Fruit fly (Drosophila melanogaster) whole organism, embryonic: Measurements from ENCODE around the gene iav.

ENCODE experiments used
- Abd-B ChIP-seq: fragments of 200-800 bp; sonication (Bioruptor generic); optimal IDR thresholded peaks from 2 replicates; lab custom pipeline; 2018; ENCODE audit warnings: missing biosample characterization, mild to moderate bottlenecking, missing genetic modification characterization, moderate library complexity
- Awh ChIP-seq: fragments of 200-800 bp; sonication (Bioruptor generic); IDR thresholded peaks from 2 replicates; pipeline ENCODE4, ENCODE4 v1.3.6; 2022; ENCODE audit warnings: missing biosample characterization, missing genetic modification characterization
- CG11696 ChIP-seq: fragments of 200-800 bp; sonication (Bioruptor generic); IDR thresholded peaks from 2 replicates; pipeline ENCODE4 v1.3.6; 2022; ENCODE audit warnings: missing biosample characterization, missing genetic modification characterization
- CG14014 ChIP-seq: fragments of 200-800 bp; sonication (Bioruptor generic); IDR thresholded peaks from 2 replicates; pipeline ENCODE4 v1.3.6; 2022; ENCODE audit warnings: missing biosample characterization, missing genetic modification characterization
- CG14965 ChIP-seq: fragments of 200-800 bp; sonication (Bioruptor generic); optimal IDR thresholded peaks from 2 replicates; lab custom pipeline; 2016; ENCODE audit warnings: missing biosample characterization, missing genetic modification characterization, borderline replicate concordance
- CG2678 ChIP-seq: fragments of 200-800 bp; sonication (Bioruptor generic); optimal IDR thresholded peaks from 3 replicates; lab custom pipeline; 2019; ENCODE audit warnings: missing biosample characterization, mild to moderate bottlenecking, missing genetic modification characterization, moderate library complexity
- CG31388 ChIP-seq: fragments of 200-800 bp; sonication (Bioruptor generic); optimal IDR thresholded peaks from 2 replicates; lab custom pipeline; 2016; ENCODE audit warnings: missing biosample characterization, missing genetic modification characterization
- CG4730 ChIP-seq: fragments of 200-800 bp; sonication (Bioruptor generic); IDR thresholded peaks from 2 replicates; pipeline ENCODE4 v1.3.6; 2022; ENCODE audit warnings: missing biosample characterization, missing genetic modification characterization
- CG7745 ChIP-seq: fragments of 200-800 bp; sonication (Bioruptor generic); optimal IDR thresholded peaks from 2 replicates; lab custom pipeline; 2018; ENCODE audit warnings: missing biosample characterization, mild to moderate bottlenecking, missing genetic modification characterization, moderate library complexity
- CG8281 ChIP-seq: fragments of 200-800 bp; sonication (Bioruptor generic); optimal IDR thresholded peaks from 2 replicates; lab custom pipeline; 2018; ENCODE audit warnings: missing biosample characterization, mild to moderate bottlenecking, missing genetic modification characterization, moderate library complexity
- CG9437 ChIP-seq: fragments of 200-800 bp; sonication (Bioruptor generic); optimal IDR thresholded peaks from 2 replicates; lab custom pipeline; 2018; ENCODE audit warnings: missing biosample characterization, mild to moderate bottlenecking, missing genetic modification characterization
- Doc2 ChIP-seq: fragments of 200-800 bp; sonication (Bioruptor generic); IDR thresholded peaks from 2 replicates; pipeline ENCODE4 v1.3.6; 2022; ENCODE audit warnings: missing biosample characterization, missing genetic modification characterization
- E2f2 ChIP-seq: fragments of 200-800 bp; sonication (Bioruptor generic); IDR thresholded peaks from 2 replicates; pipeline ENCODE4 v1.3.6; 2022; ENCODE audit warnings: missing biosample characterization, missing genetic modification characterization
- ERR ChIP-seq: fragments of 200-800 bp; sonication (Bioruptor generic); optimal IDR thresholded peaks from 2 replicates; lab custom pipeline; 2016; ENCODE audit warnings: missing biosample characterization, missing genetic modification characterization
- Gsc ChIP-seq: fragments of 200-800 bp; sonication (Bioruptor generic); IDR thresholded peaks from 2 replicates; pipeline ENCODE4 v1.3.6; 2022; ENCODE audit warnings: missing biosample characterization, missing genetic modification characterization
- HLHmδ ChIP-seq: fragments of 200-800 bp; sonication (Bioruptor generic); optimal IDR thresholded peaks from 2 replicates; lab custom pipeline; 2018; ENCODE audit warnings: missing biosample characterization, mild to moderate bottlenecking, missing genetic modification characterization, moderate library complexity
- Hr78 ChIP-seq, 2 experiments: fragments of 200-800 bp in 1 of 2; fragments of >200 bp in 1 of 2; sonication (Bioruptor generic) in 1 of 2; optimal IDR thresholded peaks; 2 replicates each; lab custom pipeline; 2017 to 2019; ENCODE audit warnings: missing biosample characterization in 2 of 2, missing genetic modification characterization in 2 of 2, mild to moderate bottlenecking in 1 of 2, moderate library complexity in 1 of 2
- Kr ChIP-seq: fragments of 200-800 bp; sonication (Bioruptor generic); optimal IDR thresholded peaks from 2 replicates; lab custom pipeline; 2017; ENCODE audit warnings: missing biosample characterization, mild to moderate bottlenecking, missing genetic modification characterization
- Lpt ChIP-seq: fragments of >200 bp; optimal IDR thresholded peaks from 2 replicates; lab custom pipeline; 2018; ENCODE audit warnings: missing biosample characterization, missing genetic modification characterization
- MBD-R2 ChIP-seq: fragments of 200-800 bp; sonication (Bioruptor generic); IDR thresholded peaks from 2 replicates; pipeline ENCODE4 v1.3.6; 2022; ENCODE audit warnings: missing biosample characterization, missing genetic modification characterization
- Nf-YA ChIP-seq: fragments of 200-800 bp; sonication (Bioruptor generic); IDR thresholded peaks from 2 replicates; pipeline ENCODE4 v1.3.6; 2022; ENCODE audit warnings: missing biosample characterization, missing genetic modification characterization
- Nf-YB ChIP-seq: fragments of 200-800 bp; sonication (Bioruptor generic); optimal IDR thresholded peaks from 3 replicates; lab custom pipeline; 2019; ENCODE audit warnings: missing biosample characterization, mild to moderate bottlenecking, missing genetic modification characterization, moderate library complexity
- Nf-YC ChIP-seq: fragments of 200-800 bp; optimal IDR thresholded peaks from 3 replicates; lab custom pipeline; 2019; ENCODE audit warnings: missing biosample characterization, mild to moderate bottlenecking, missing genetic modification characterization, moderate library complexity
- Opbp ChIP-seq: fragments of 200-800 bp; sonication (Bioruptor generic); IDR thresholded peaks from 3 replicates; pipeline ENCODE4 v1.3.6; 2022; ENCODE audit warnings: missing biosample characterization, missing genetic modification characterization; ENCODE audit not compliant: partially characterized antibody
- Vsx1 ChIP-seq: fragments of 200-800 bp; sonication (Bioruptor generic); optimal IDR thresholded peaks from 2 replicates; lab custom pipeline; 2017; ENCODE audit warnings: missing biosample characterization, mild to moderate bottlenecking, missing genetic modification characterization, missing genetic modification reagents
- abd-A ChIP-seq: fragments of 200-800 bp; sonication (Bioruptor generic); optimal IDR thresholded peaks from 3 replicates; lab custom pipeline; 2019; ENCODE audit warnings: missing biosample characterization, mild to moderate bottlenecking, missing genetic modification characterization, moderate library complexity
- aop ChIP-seq: fragments of 200-800 bp; sonication (Bioruptor generic); IDR thresholded peaks from 2 replicates; pipeline ENCODE4 v1.3.6; 2022; ENCODE audit warnings: missing biosample characterization, missing genetic modification characterization
- bigmax ChIP-seq: fragments of 200-800 bp; sonication (Bioruptor generic); optimal IDR thresholded peaks from 2 replicates; lab custom pipeline; 2018; ENCODE audit warnings: missing biosample characterization, mild to moderate bottlenecking, missing genetic modification characterization
- cg ChIP-seq: fragments of 200-800 bp; sonication (Bioruptor generic); optimal IDR thresholded peaks from 3 replicates; lab custom pipeline; 2019; ENCODE audit warnings: missing biosample characterization, mild to moderate bottlenecking, missing genetic modification characterization, moderate library complexity
- crc ChIP-seq: fragments of 200-800 bp; sonication (Bioruptor generic); optimal IDR thresholded peaks from 2 replicates; lab custom pipeline; 2016; ENCODE audit warnings: missing biosample characterization, missing genetic modification characterization
- disco-r ChIP-seq: fragments of 200-800 bp; sonication (Bioruptor generic); optimal IDR thresholded peaks from 2 replicates; lab custom pipeline; 2016; ENCODE audit warnings: missing biosample characterization, missing genetic modification characterization
- ind ChIP-seq: fragments of 200-800 bp; sonication (Bioruptor generic); optimal IDR thresholded peaks from 3 replicates; lab custom pipeline; 2016; ENCODE audit warnings: missing biosample characterization, missing genetic modification characterization
- kay ChIP-seq: fragments of 200-800 bp; sonication (Bioruptor generic); optimal IDR thresholded peaks from 2 replicates; lab custom pipeline; 2016; ENCODE audit warnings: missing biosample characterization, missing genetic modification characterization
- kni ChIP-seq: fragments of 200-800 bp; sonication (Bioruptor generic); optimal IDR thresholded peaks from 3 replicates; lab custom pipeline; 2017; ENCODE audit warnings: mild to moderate bottlenecking, missing biosample characterization, missing genetic modification reagents, missing genetic modification characterization
- lov ChIP-seq, 2 experiments: fragments of 200-800 bp in 1 of 2; fragments of >200 bp in 1 of 2; sonication (Bioruptor generic) in 1 of 2; IDR thresholded peaks in 1 of 2; optimal IDR thresholded peaks in 1 of 2; 2 replicates in 1 of 2; 3 replicates in 1 of 2; pipeline versions ENCODE4 v1.3.6 to Lab custom; 2017 to 2022; ENCODE audit warnings: missing biosample characterization in 1 of 2, missing genetic modification characterization in 1 of 2
- mam ChIP-seq: fragments of 200-800 bp; sonication (Bioruptor generic); optimal IDR thresholded peaks from 3 replicates; lab custom pipeline; 2016; ENCODE audit warnings: missing biosample characterization, missing genetic modification characterization
- odd ChIP-seq: fragments of 200-800 bp; sonication (Bioruptor generic); optimal IDR thresholded peaks from 2 replicates; lab custom pipeline; 2017; ENCODE audit warnings: missing biosample characterization, mild to moderate bottlenecking, missing genetic modification characterization
- pho ChIP-seq: fragments of 200-800 bp; sonication (Bioruptor generic); optimal IDR thresholded peaks from 2 replicates; lab custom pipeline; 2016; ENCODE audit warnings: missing biosample characterization, missing genetic modification characterization
- prd ChIP-seq, 3 experiments: fragments of >200 bp in 2 of 3; fragments of 200-800 bp in 1 of 3; sonication (Bioruptor generic) in 1 of 3; optimal IDR thresholded peaks in 2 of 3; IDR thresholded peaks in 1 of 3; 2 replicates in 2 of 3; 3 replicates in 1 of 3; pipeline versions ENCODE4 v1.3.6 to Lab custom; 2017 to 2022; ENCODE audit warnings: missing biosample characterization in 1 of 3, missing genetic modification characterization in 1 of 3
- run ChIP-seq: fragments of 200-800 bp; sonication (Bioruptor generic); optimal IDR thresholded peaks from 3 replicates; lab custom pipeline; 2018; ENCODE audit warnings: missing biosample characterization, mild to moderate bottlenecking, missing genetic modification characterization
- slbo ChIP-seq: fragments of 200-800 bp; sonication (Bioruptor generic); IDR thresholded peaks from 2 replicates; pipeline ENCODE4 v1.3.6; 2022; ENCODE audit warnings: missing biosample characterization, missing genetic modification characterization
- tgo ChIP-seq: fragments of 200-800 bp; sonication (Bioruptor generic); IDR thresholded peaks from 3 replicates; pipeline ENCODE4 v1.3.6; 2022; ENCODE audit warnings: missing biosample characterization, missing genetic modification characterization
- tup ChIP-seq: fragments of 200-800 bp; sonication (Bioruptor generic); optimal IDR thresholded peaks from 2 replicates; lab custom pipeline; 2016; ENCODE audit warnings: missing biosample characterization, mild to moderate bottlenecking, missing genetic modification characterization, moderate library complexity
- vfl ChIP-seq: fragments of 200-800 bp; sonication (Bioruptor generic); optimal IDR thresholded peaks from 2 replicates; lab custom pipeline; 2016; ENCODE audit warnings: missing biosample characterization, missing genetic modification characterization
- wor ChIP-seq: fragments of 200-800 bp; sonication (Bioruptor generic); IDR thresholded peaks from 2 replicates; pipeline ENCODE4 v1.3.6; 2022; ENCODE audit warnings: missing biosample characterization, missing genetic modification characterization
- z ChIP-seq: fragments of 200-800 bp; sonication (Bioruptor generic); IDR thresholded peaks from 3 replicates; pipeline ENCODE4 v1.3.6; 2022; ENCODE audit warnings: missing biosample characterization, missing genetic modification characterization
- zen2 ChIP-seq: fragments of 200-800 bp; sonication (Bioruptor generic); IDR thresholded peaks from 3 replicates; pipeline ENCODE4 v1.3.6; 2022; ENCODE audit warnings: missing biosample characterization, missing genetic modification characterization; ENCODE audit not compliant: partially characterized antibody

Gene iav

dm6 chrX:6804485-6805295 is 9.1 kb upstream of the iav start (continued):
- TF ChIP-seq odd (GFP tag; lab: Kevin White, UChicago) (no peak), tgo (GFP tag; lab: Robert Waterston, UW) (peak; percentile 88), wor (GFP tag; lab: Robert Waterston, UW) (peak; percentile 83), HLHmδ (GFP tag; lab: Kevin White, UChicago) (no peak), kay (GFP tag; lab: Kevin White, UChicago) (peak; percentile 5), Gsc (GFP tag; lab: Robert Waterston, UW) (peak; percentile 67; the same call in 1 of the 2 replicates), prd (optimal IDR thresholded peaks at IDR 0.05; lab: Kevin White, UChicago) (no peak), prd (GFP tag; IDR thresholded peaks at IDR 0.05; lab: Robert Waterston, UW) (peak; percentile 93), lov (optimal IDR thresholded peaks at IDR 0.05; lab: Kevin White, UChicago) (no peak), lov (GFP tag; IDR thresholded peaks at IDR 0.05; lab: Robert Waterston, UW) (peak; percentile 87; the same call in 2 of the 3 replicates), kni (GFP tag; lab: Kevin White, UChicago) (no peak), slbo (GFP tag; lab: Robert Waterston, UW) (peak; percentile 88), CG14965 (GFP tag; lab: Kevin White, UChicago) (no peak), ind (GFP tag; lab: Kevin White, UChicago) (peak; percentile 79), CG2678 (tag; lab: Kevin White, UChicago) (no peak), abd-A (tag; lab: Kevin White, UChicago) (no peak), Lpt (GFP tag; lab: Kevin White, UChicago) (no peak), Abd-B (peak; percentile 60), CG31388 (GFP tag; lab: Kevin White, UChicago) (peak; percentile 31), Vsx1 (no peak), Hr78 (GFP tag; optimal IDR thresholded peaks at IDR 0.05; lab: Kevin White, UChicago) (no peak), CG14014 (GFP tag; lab: Robert Waterston, UW) (peak; percentile 83), Nf-YA (peak; percentile 79), aop (GFP tag; lab: Robert Waterston, UW) (peak; percentile 61; the same call in 1 of the 2 replicates), Opbp (GFP tag; lab: Robert Waterston, UW) (no peak), run (tag; lab: Kevin White, UChicago) (peak; percentile 33), Awh (peak; percentile 92), pho (GFP tag; lab: Kevin White, UChicago) (peak; percentile 66), mam (peak; percentile 62), Nf-YB (peak; percentile 36), CG4730 (GFP tag; lab: Robert Waterston, UW) (peak; percentile 85), CG11696 (GFP tag; lab: Robert Waterston, UW) (peak; percentile 72), ERR (GFP tag; lab: Kevin White, UChicago) (no peak), E2f2 (GFP tag; lab: Robert Waterston, UW) (peak; percentile 54; the same call in 1 of the 2 replicates), CG7745 (no peak), CG9437 (GFP tag; lab: Kevin White, UChicago) (peak; percentile 63), z (GFP tag; lab: Robert Waterston, UW) (no peak), cg (GFP tag; lab: Kevin White, UChicago) (peak; percentile 34), bigmax (GFP tag; lab: Kevin White, UChicago) (no peak), MBD-R2 (GFP tag; lab: Robert Waterston, UW) (peak; percentile 67; the same call in 1 of the 2 replicates), vfl (peak; percentile 33), Kr (GFP tag; lab: Kevin White, UChicago) (no peak), disco-r (peak; percentile 41), zen2 (no peak), tup (GFP tag; lab: Kevin White, UChicago) (peak; percentile 46), CG8281 (peak; percentile 1), crc (GFP tag; lab: Kevin White, UChicago) (peak; percentile 29), Doc2 (peak; percentile 62; the same call in 1 of the 2 replicates), Nf-YC (no peak)
